Fruit fly (Drosophila melanogaster) whole organism, embryonic: ENCODE data around the gene Nf-YA.

Source experiments
- Antp ChIP-seq: fragments of 200-800 bp; sonication (Bioruptor generic); optimal IDR thresholded peaks from 3 replicates; lab custom pipeline; 2016; ENCODE audit warnings: missing biosample characterization, missing genetic modification characterization
- CG10209 ChIP-seq: fragments of 200-800 bp; sonication (Bioruptor generic); optimal IDR thresholded peaks from 3 replicates; lab custom pipeline; 2017; ENCODE audit warnings: missing biosample characterization, mild to moderate bottlenecking, missing genetic modification characterization, missing genetic modification reagents
- CG10274 ChIP-seq: fragments of 200-800 bp; sonication (Bioruptor generic); optimal IDR thresholded peaks from 3 replicates; lab custom pipeline; 2017; ENCODE audit warnings: missing biosample characterization, mild to moderate bottlenecking, missing genetic modification characterization
- CG11696 ChIP-seq: fragments of 200-800 bp; sonication (Bioruptor generic); IDR thresholded peaks from 2 replicates; pipeline ENCODE4 v1.3.6; 2022; ENCODE audit warnings: missing biosample characterization, missing genetic modification characterization
- CG12155 ChIP-seq: fragments of 200-800 bp; sonication (Bioruptor generic); optimal IDR thresholded peaks from 3 replicates; lab custom pipeline; 2016; ENCODE audit warnings: missing biosample characterization, missing genetic modification characterization
- CG13624 ChIP-seq: fragments of 200-800 bp; sonication (Bioruptor generic); optimal IDR thresholded peaks from 2 replicates; lab custom pipeline; 2016; ENCODE audit warnings: missing biosample characterization, missing genetic modification characterization
- CG14860 ChIP-seq: fragments of 200-800 bp; sonication (Bioruptor generic); IDR thresholded peaks from 3 replicates; pipeline ENCODE4 v1.3.6; 2022; ENCODE audit warnings: missing biosample characterization, missing genetic modification characterization; ENCODE audit not compliant: partially characterized antibody
- CG15073 ChIP-seq: fragments of 200-800 bp; sonication (Bioruptor generic); optimal IDR thresholded peaks from 2 replicates; lab custom pipeline; 2016; ENCODE audit warnings: missing biosample characterization, missing genetic modification characterization
- CG17612 ChIP-seq: fragments of 200-800 bp; sonication (Bioruptor generic); IDR thresholded peaks from 2 replicates; pipeline ENCODE4 v1.3.6; 2022; ENCODE audit warnings: missing biosample characterization, missing genetic modification characterization
- CG1832 ChIP-seq: fragments of 200-800 bp; sonication (Bioruptor generic); optimal IDR thresholded peaks from 2 replicates; lab custom pipeline; 2017; ENCODE audit warnings: missing biosample characterization, mild to moderate bottlenecking, missing genetic modification characterization, inconsistent platforms
- CG2120 ChIP-seq: fragments of 200-800 bp; sonication (Bioruptor generic); optimal IDR thresholded peaks from 3 replicates; lab custom pipeline; 2016; ENCODE audit warnings: missing biosample characterization, missing genetic modification characterization
- CG30020 ChIP-seq: fragments of 200-800 bp; optimal IDR thresholded peaks from 2 replicates; lab custom pipeline; 2019; ENCODE audit warnings: missing biosample characterization, mild to moderate bottlenecking, missing genetic modification characterization, moderate library complexity
- CG32772 ChIP-seq: fragments of 200-800 bp; sonication (Bioruptor generic); IDR thresholded peaks from 2 replicates; pipeline ENCODE4 v1.3.6; 2022; ENCODE audit warnings: missing biosample characterization, missing genetic modification characterization
- CG33557 ChIP-seq: fragments of 200-800 bp; sonication (Bioruptor generic); optimal IDR thresholded peaks from 2 replicates; lab custom pipeline; 2019; ENCODE audit warnings: missing biosample characterization, mild to moderate bottlenecking, missing genetic modification characterization, moderate library complexity
- CG6813 ChIP-seq: fragments of 200-800 bp; sonication (Bioruptor generic); optimal IDR thresholded peaks from 2 replicates; lab custom pipeline; 2017; ENCODE audit warnings: missing biosample characterization, missing genetic modification characterization, mild to moderate bottlenecking, moderate library complexity, missing genetic modification reagents
- CG7372 ChIP-seq: fragments of 200-800 bp; sonication (Bioruptor generic); IDR thresholded peaks from 2 replicates; pipeline ENCODE4 v1.3.6; 2022; ENCODE audit warnings: missing biosample characterization, missing genetic modification characterization
- CG9817 ChIP-seq: fragments of 200-800 bp; sonication (Bioruptor generic); optimal IDR thresholded peaks from 2 replicates; lab custom pipeline; 2018; ENCODE audit warnings: missing biosample characterization, mild to moderate bottlenecking, missing genetic modification characterization, moderate library complexity
- D19B ChIP-seq: fragments of 200-800 bp; sonication (Bioruptor generic); optimal IDR thresholded peaks from 2 replicates; lab custom pipeline; 2017; ENCODE audit warnings: missing biosample characterization, mild to moderate bottlenecking, missing genetic modification characterization
- Ets65A ChIP-seq: fragments of 200-800 bp; sonication (Bioruptor generic); peaks from one replicate; lab custom pipeline; 2016; ENCODE audit warnings: missing biosample characterization, missing genetic modification characterization
- HLH54F ChIP-seq: fragments of 200-800 bp; sonication (Bioruptor generic); optimal IDR thresholded peaks from 3 replicates; lab custom pipeline; 2016; ENCODE audit warnings: missing biosample characterization, missing genetic modification characterization
- HmgD ChIP-seq: fragments of 200-800 bp; sonication (Bioruptor generic); optimal IDR thresholded peaks from 3 replicates; lab custom pipeline; 2016; ENCODE audit warnings: missing biosample characterization, missing genetic modification characterization
- HmgZ ChIP-seq: fragments of 200-800 bp; sonication (Bioruptor generic); optimal IDR thresholded peaks from 2 replicates; lab custom pipeline; 2018; ENCODE audit warnings: missing biosample characterization, mild to moderate bottlenecking, missing genetic modification characterization
- Hmr ChIP-seq: fragments of 200-800 bp; sonication (Bioruptor generic); optimal IDR thresholded peaks from 3 replicates; lab custom pipeline; 2017; ENCODE audit warnings: mild to moderate bottlenecking, missing biosample characterization, missing genetic modification reagents, missing genetic modification characterization
- Hsf ChIP-seq: fragments of 200-800 bp; sonication (Bioruptor generic); optimal IDR thresholded peaks from 3 replicates; lab custom pipeline; 2016; ENCODE audit warnings: missing biosample characterization, missing genetic modification characterization
- Meics ChIP-seq: fragments of 200-800 bp; sonication (Bioruptor generic); optimal IDR thresholded peaks from 2 replicates; lab custom pipeline; 2017; ENCODE audit warnings: missing biosample characterization, mild to moderate bottlenecking, missing genetic modification characterization
- NC2α ChIP-seq: fragments of 200-800 bp; sonication (Bioruptor generic); optimal IDR thresholded peaks from 2 replicates; lab custom pipeline; 2016; ENCODE audit warnings: missing biosample characterization, missing genetic modification characterization
- Neu2 ChIP-seq: fragments of 200-800 bp; sonication (Bioruptor generic); optimal IDR thresholded peaks from 3 replicates; lab custom pipeline; 2016; ENCODE audit warnings: missing biosample characterization, missing genetic modification characterization, borderline replicate concordance
- Nf-YA ChIP-seq: fragments of 200-800 bp; sonication (Bioruptor generic); IDR thresholded peaks from 2 replicates; pipeline ENCODE4 v1.3.6; 2022; ENCODE audit warnings: missing biosample characterization, missing genetic modification characterization
- Ssrp ChIP-seq: fragments of 200-800 bp; sonication (Bioruptor generic); optimal IDR thresholded peaks from 2 replicates; lab custom pipeline; 2018; ENCODE audit warnings: missing biosample characterization, mild to moderate bottlenecking, missing genetic modification characterization, moderate library complexity
- az2 ChIP-seq: fragments of 200-800 bp; sonication (Bioruptor generic); optimal IDR thresholded peaks from 3 replicates; lab custom pipeline; 2016; ENCODE audit warnings: missing biosample characterization, missing genetic modification characterization
- bab2 ChIP-seq: fragments of 200-800 bp; sonication (Bioruptor generic); optimal IDR thresholded peaks from 2 replicates; lab custom pipeline; 2016; ENCODE audit warnings: missing biosample characterization, missing genetic modification characterization
- br ChIP-seq: fragments of >200 bp; optimal IDR thresholded peaks from 2 replicates; lab custom pipeline; 2017
- ci ChIP-seq: fragments of 200-800 bp; sonication (Bioruptor generic); IDR thresholded peaks from 3 replicates; pipeline ENCODE4 v1.3.6; 2022; ENCODE audit warnings: missing biosample characterization, missing genetic modification characterization
- crc ChIP-seq: fragments of 200-800 bp; sonication (Bioruptor generic); optimal IDR thresholded peaks from 2 replicates; lab custom pipeline; 2016; ENCODE audit warnings: missing biosample characterization, missing genetic modification characterization
- cwo ChIP-seq: fragments of 200-800 bp; sonication (Bioruptor generic); optimal IDR thresholded peaks from 3 replicates; lab custom pipeline; 2017; ENCODE audit warnings: missing biosample characterization, missing genetic modification characterization, mild to moderate bottlenecking, moderate library complexity, missing genetic modification reagents
- dati ChIP-seq: fragments of 200-800 bp; sonication (Bioruptor generic); IDR thresholded peaks from 2 replicates; pipeline ENCODE4 v1.3.6; 2022; ENCODE audit warnings: missing biosample characterization, missing genetic modification characterization
- disco-r ChIP-seq: fragments of 200-800 bp; sonication (Bioruptor generic); optimal IDR thresholded peaks from 2 replicates; lab custom pipeline; 2016; ENCODE audit warnings: missing biosample characterization, missing genetic modification characterization
- dpn ChIP-seq, 2 experiments: fragments of 200-800 bp; sonication (Bioruptor generic); optimal IDR thresholded peaks; 3 replicates each; lab custom pipeline; 2016; ENCODE audit warnings: missing biosample characterization in 2 of 2, missing genetic modification characterization in 2 of 2
- dysf ChIP-seq: fragments of 200-800 bp; sonication (Bioruptor generic); IDR thresholded peaks from 3 replicates; pipeline ENCODE4 v1.3.6; 2022; ENCODE audit warnings: missing biosample characterization, missing genetic modification characterization
- eve ChIP-seq, 2 experiments: fragments of >200 bp; optimal IDR thresholded peaks; 2 replicates each; lab custom pipeline; 2017; ENCODE audit warnings: missing biosample characterization in 2 of 2, missing genetic modification characterization in 2 of 2
- fd96Cb ChIP-seq: fragments of 200-800 bp; sonication (Bioruptor generic); optimal IDR thresholded peaks from 2 replicates; lab custom pipeline; 2018; ENCODE audit warnings: missing biosample characterization, mild to moderate bottlenecking, missing genetic modification characterization, moderate library complexity
- fru ChIP-seq: fragments of >200 bp; optimal IDR thresholded peaks from 2 replicates; lab custom pipeline; 2017
- gfzf ChIP-seq: fragments of 200-800 bp; sonication (Bioruptor generic); optimal IDR thresholded peaks from 2 replicates; lab custom pipeline; 2016; ENCODE audit warnings: missing biosample characterization, mild to moderate bottlenecking, missing genetic modification characterization, moderate library complexity
- gro ChIP-seq: fragments of 200-800 bp; sonication (Bioruptor generic); optimal IDR thresholded peaks from 2 replicates; lab custom pipeline; 2016; ENCODE audit warnings: missing biosample characterization, missing genetic modification characterization
- jigr1 ChIP-seq: fragments of 200-800 bp; sonication (Bioruptor generic); IDR thresholded peaks from 3 replicates; pipeline ENCODE4 v1.3.6; 2022; ENCODE audit warnings: missing biosample characterization, missing genetic modification characterization
- klu ChIP-seq: fragments of 200-800 bp; sonication (Bioruptor generic); IDR thresholded peaks from 2 replicates; pipeline ENCODE4 v1.3.6; 2022; ENCODE audit warnings: missing biosample characterization, missing genetic modification characterization
- kni ChIP-seq: fragments of 200-800 bp; sonication (Bioruptor generic); optimal IDR thresholded peaks from 3 replicates; lab custom pipeline; 2017; ENCODE audit warnings: mild to moderate bottlenecking, missing biosample characterization, missing genetic modification reagents, missing genetic modification characterization
- oc ChIP-seq: fragments of 200-800 bp; sonication (Bioruptor generic); optimal IDR thresholded peaks from 2 replicates; lab custom pipeline; 2018; ENCODE audit warnings: missing biosample characterization, mild to moderate bottlenecking, missing genetic modification characterization, moderate library complexity
- onecut ChIP-seq: fragments of 200-800 bp; sonication (Bioruptor generic); IDR thresholded peaks from 2 replicates; pipeline ENCODE4 v1.3.6; 2022; ENCODE audit warnings: missing biosample characterization, missing genetic modification characterization
- pfk ChIP-seq: fragments of 200-800 bp; sonication (Bioruptor generic); optimal IDR thresholded peaks from 2 replicates; lab custom pipeline; 2018; ENCODE audit warnings: missing biosample characterization, mild to moderate bottlenecking, missing genetic modification characterization, moderate library complexity
- tx ChIP-seq: fragments of 200-800 bp; sonication (Bioruptor generic); optimal IDR thresholded peaks from 2 replicates; lab custom pipeline; 2016; ENCODE audit warnings: missing biosample characterization, missing genetic modification characterization
- wor ChIP-seq: fragments of 200-800 bp; sonication (Bioruptor generic); IDR thresholded peaks from 2 replicates; pipeline ENCODE4 v1.3.6; 2022; ENCODE audit warnings: missing biosample characterization, missing genetic modification characterization
- yki ChIP-seq: fragments of >200 bp; optimal IDR thresholded peaks from 3 replicates; lab custom pipeline; 2018

Gene Nf-YA

dm6 chr3L:9476829-9477228 lies 34.8 kb upstream of the Nf-YA start, which contains the start of the genes Uch-L5 and Jarid2 (continued):
- TF ChIP-seq Ssrp (tag; lab: Kevin White, UChicago) = no peak
- TF ChIP-seq CG14860 (GFP tag; lab: Robert Waterston, UW) = no peak
- TF ChIP-seq CG15073 = no peak
- peak; percentile 8 for TF ChIP-seq tx
- TF ChIP-seq fru (lab: Kevin White, UChicago) = no peak
- TF ChIP-seq kni = peak; percentile 14
- TF ChIP-seq eve (GFP tag; optimal IDR thresholded peaks at IDR 0.05; lab: Kevin White, UChicago) = no peak
- TF ChIP-seq pfk (GFP tag; lab: Kevin White, UChicago) = peak; percentile 52
- peak; percentile 43 for TF ChIP-seq Hsf (GFP tag; lab: Kevin White, UChicago)
- no peak for TF ChIP-seq D19B (GFP tag; lab: Kevin White, UChicago)
- TF ChIP-seq wor (GFP tag; lab: Robert Waterston, UW) = no peak
- peak; percentile 31 for TF ChIP-seq onecut (GFP tag; lab: Robert Waterston, UW)
- TF ChIP-seq NC2α (GFP tag; lab: Kevin White, UChicago) = no peak
- peak; percentile 45 for TF ChIP-seq CG12155 (GFP tag; lab: Kevin White, UChicago)
- TF ChIP-seq CG9817 (tag; lab: Kevin White, UChicago) = peak; percentile 21
- TF ChIP-seq Nf-YA (GFP tag; lab: Robert Waterston, UW) = no peak
- no peak for TF ChIP-seq fd96Cb
- TF ChIP-seq dati (GFP tag; lab: Robert Waterston, UW) = no peak
- no peak for TF ChIP-seq CG11696 (GFP tag; lab: Robert Waterston, UW)
- TF ChIP-seq disco-r (GFP tag; lab: Kevin White, UChicago) = peak; percentile 62
- peak; percentile 58 for TF ChIP-seq CG2120 (GFP tag; lab: Kevin White, UChicago)
- peak; percentile 42 for TF ChIP-seq gfzf (GFP tag; lab: Kevin White, UChicago)
- peak; percentile 55 for TF ChIP-seq Hmr (GFP tag; lab: Kevin White, UChicago)
- TF ChIP-seq dysf (GFP tag; lab: Robert Waterston, UW) = peak; percentile 41; the same call in 2 of the 3 replicates
- TF ChIP-seq oc (tag; lab: Kevin White, UChicago) = no peak
- TF ChIP-seq CG13624 (GFP tag; lab: Kevin White, UChicago) = peak; percentile 65
- peak; percentile 95 for TF ChIP-seq Ets65A (GFP tag; lab: Kevin White, UChicago)
- no peak for TF ChIP-seq CG1832 (GFP tag; lab: Kevin White, UChicago)
- peak; percentile 43 for TF ChIP-seq CG30020
- TF ChIP-seq CG10209 (GFP tag; lab: Kevin White, UChicago) = peak; percentile 15
- TF ChIP-seq az2 (GFP tag; lab: Kevin White, UChicago) = peak; percentile 28
- TF ChIP-seq yki = no peak
- peak; percentile 7 for TF ChIP-seq CG33557 (GFP tag; lab: Kevin White, UChicago)
- TF ChIP-seq CG6813 (GFP tag; lab: Kevin White, UChicago) = no peak
- no peak for TF ChIP-seq gro (GFP tag; lab: Kevin White, UChicago)
- TF ChIP-seq HmgD (GFP tag; lab: Kevin White, UChicago) = peak; percentile 80
- no peak for TF ChIP-seq jigr1 (GFP tag; lab: Robert Waterston, UW)
- no peak for TF ChIP-seq CG7372 (GFP tag; lab: Robert Waterston, UW)
- TF ChIP-seq HmgZ = peak; percentile 63
- peak; percentile 39 for TF ChIP-seq crc (GFP tag; lab: Kevin White, UChicago)
- peak; percentile 15 for TF ChIP-seq bab2
- TF ChIP-seq CG10274 = no peak
- peak; percentile 33 to 57 for TF ChIP-seq dpn (GFP tag; optimal IDR thresholded peaks at IDR 0.05; lab: Kevin White, UChicago)
- peak; percentile 57 for TF ChIP-seq Meics
- TF ChIP-seq HLH54F = peak; percentile 70
- no peak for TF ChIP-seq Neu2 (GFP tag; lab: Kevin White, UChicago)
- no peak for TF ChIP-seq cwo (GFP tag; lab: Kevin White, UChicago)
- peak; percentile 31; the same call in 1 of the 2 replicates for TF ChIP-seq CG32772
- no peak for TF ChIP-seq br (lab: Kevin White, UChicago)
- TF ChIP-seq klu (GFP tag; lab: Robert Waterston, UW) = no peak
- TF ChIP-seq CG17612 (GFP tag; lab: Robert Waterston, UW) = no peak
- peak; percentile 78 for TF ChIP-seq Antp (GFP tag; lab: Kevin White, UChicago)
- peak; percentile 79; the same call in 2 of the 3 replicates for TF ChIP-seq ci (GFP tag; lab: Robert Waterston, UW)
